Fruit fly (Drosophila melanogaster): ENCODE data around the gene CG31223.

DNA sequence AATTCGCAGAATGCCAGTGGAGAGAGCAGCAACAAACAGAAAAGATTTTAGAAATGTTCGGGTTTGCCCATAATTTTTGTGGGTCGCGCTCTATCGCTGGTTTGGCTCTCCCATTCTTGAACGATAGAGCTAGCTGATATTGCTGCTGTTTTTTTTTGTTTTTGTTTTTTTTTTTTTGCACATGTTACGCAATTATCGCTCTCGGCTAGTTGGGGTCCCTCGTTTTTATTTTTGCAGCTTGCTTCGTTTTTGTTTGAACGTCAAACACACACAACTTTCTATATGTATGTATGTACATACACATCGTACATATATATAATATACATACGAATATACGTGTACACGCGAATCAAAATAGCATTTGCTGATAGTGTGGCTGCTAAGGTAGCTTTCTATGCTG is 40.5 kb upstream of the CG31223 start:
- TF ChIP-seq CTCF (optimal IDR thresholded peaks at IDR 0.05) (no peak), CG8478 (optimal IDR thresholded peaks at IDR 0.05) (no peak)

All from S2 (cell line).